Worm (Caenorhabditis elegans) whole organism, L4 larva: Measurements from ENCODE around the gene Y54G11A.2.

Experiments
- F26F4.8 ChIP-seq: fragments of 200-800 bp; sonication (Bioruptor generic); conservative IDR thresholded peaks from 2 replicates; pipeline ENCODE4 v1.3.6; 2022; ENCODE audit warnings: missing genetic modification characterization, missing compliant biosample characterization
- F37D6.2 ChIP-seq: sonication (generic microtip); optimal IDR thresholded peaks from 2 replicates; lab custom pipeline; 2016; ENCODE audit warnings: mild to moderate bottlenecking, missing genetic modification characterization, missing compliant biosample characterization
- R02D3.7 ChIP-seq: fragments of 150-350 bp; sonication (generic microtip); optimal IDR thresholded peaks from 3 replicates; lab custom pipeline; 2014; ENCODE audit warnings: missing biosample characterization, missing genetic modification characterization
- Y48G9A.11 ChIP-seq: fragments of 200-800 bp; sonication (Bioruptor generic); IDR thresholded peaks from 2 replicates; pipeline ENCODE4 v1.3.6; 2022; ENCODE audit warnings: missing genetic modification reagents, missing genetic modification characterization, missing compliant biosample characterization
- Y75B8A.6 ChIP-seq: fragments of 200-800 bp; sonication (Bioruptor generic); IDR thresholded peaks from 2 replicates; pipeline ENCODE4 v1.3.6; 2022; ENCODE audit warnings: missing genetic modification reagents, missing genetic modification characterization, missing compliant biosample characterization
- aha-1 ChIP-seq: fragments of 150-350 bp; peaks from one replicate; lab custom pipeline; 2014; ENCODE audit warnings: missing biosample characterization, missing genetic modification characterization
- ceh-28 ChIP-seq: fragments of 150-350 bp; optimal IDR thresholded peaks from 2 replicates; lab custom pipeline; 2014; ENCODE audit warnings: missing biosample characterization, missing genetic modification reagents, missing genetic modification characterization
- ceh-82 ChIP-seq: sonication (generic microtip); optimal IDR thresholded peaks from 2 replicates; lab custom pipeline; 2017; ENCODE audit warnings: missing biosample characterization, missing genetic modification characterization
- cey-2 ChIP-seq: sonication (generic microtip); optimal IDR thresholded peaks from 3 replicates; lab custom pipeline; 2017; ENCODE audit warnings: missing genetic modification characterization, mild to moderate bottlenecking, missing compliant biosample characterization, antibody characterized with exemption, borderline replicate concordance; ENCODE audit not compliant: insufficient read depth
- daf-16 ChIP-seq, 3 experiments: sonication (generic microtip); optimal IDR thresholded peaks; 2 replicates each; lab custom pipeline; 2016 to 2017; ENCODE audit warnings: missing genetic modification characterization in 3 of 3, missing genetic modification reagents in 3 of 3, mild to moderate bottlenecking in 2 of 3, missing compliant biosample characterization in 2 of 3, missing biosample characterization in 1 of 3, moderate library complexity in 1 of 3
- daf-8 ChIP-seq: fragments of 200-800 bp; sonication (Bioruptor generic); IDR thresholded peaks from 2 replicates; pipeline ENCODE4 v1.3.6; 2022; ENCODE audit warnings: missing genetic modification characterization, missing compliant biosample characterization
- dmd-6 ChIP-seq: fragments of 200-800 bp; sonication (Bioruptor generic); IDR thresholded peaks from 2 replicates; pipeline ENCODE4 v1.3.6; 2022; ENCODE audit warnings: missing genetic modification reagents, missing genetic modification characterization, missing compliant biosample characterization
- dpl-1 ChIP-seq: fragments of 150-350 bp; optimal IDR thresholded peaks from 2 replicates; lab custom pipeline; 2014; ENCODE audit warnings: missing biosample characterization, missing genetic modification reagents, missing genetic modification characterization
- duxl-1 ChIP-seq: sonication (generic microtip); optimal IDR thresholded peaks from 2 replicates; lab custom pipeline; 2016; ENCODE audit warnings: mild to moderate bottlenecking, missing genetic modification characterization, moderate library complexity, missing compliant biosample characterization; ENCODE audit not compliant: poor library complexity
- dve-1 ChIP-seq: sonication (generic microtip); optimal IDR thresholded peaks from 2 replicates; lab custom pipeline; 2017; ENCODE audit warnings: antibody characterized with exemption, mild to moderate bottlenecking, missing genetic modification characterization, missing compliant biosample characterization; ENCODE audit not compliant: insufficient read depth
- egl-43 ChIP-seq: fragments of 200-800 bp; sonication (Bioruptor generic); IDR thresholded peaks from 2 replicates; pipeline ENCODE4 v1.3.6; 2022; ENCODE audit warnings: missing genetic modification reagents, missing genetic modification characterization, missing compliant biosample characterization
- hlh-11 ChIP-seq: fragments of 200-800 bp; sonication (Bioruptor generic); optimal IDR thresholded peaks from 2 replicates; lab custom pipeline; 2018; ENCODE audit warnings: mild to moderate bottlenecking, missing genetic modification characterization, missing compliant biosample characterization
- hmg-1.1 ChIP-seq: fragments of 200-800 bp; sonication (Bioruptor generic); IDR thresholded peaks from 2 replicates; pipeline ENCODE4 v1.3.6; 2022; ENCODE audit warnings: missing genetic modification reagents, missing genetic modification characterization, missing compliant biosample characterization
- lim-7 ChIP-seq: fragments of 200-800 bp; sonication (Bioruptor generic); IDR thresholded peaks from 2 replicates; pipeline ENCODE4 v1.3.6; 2022; ENCODE audit warnings: missing genetic modification characterization, missing compliant biosample characterization
- lin-38 ChIP-seq: fragments of 200-800 bp; sonication (Bioruptor generic); IDR thresholded peaks from 2 replicates; pipeline ENCODE4 v1.3.6; 2022; ENCODE audit warnings: missing genetic modification reagents, missing genetic modification characterization, missing compliant biosample characterization
- lsy-2 ChIP-seq, 2 experiments: fragments of 150-350 bp in 1 of 2; sonication (generic microtip) in 1 of 2; optimal IDR thresholded peaks; 2 replicates each; lab custom pipeline; 2014 to 2017; ENCODE audit warnings: missing biosample characterization in 2 of 2, missing genetic modification characterization in 2 of 2
- madf-5 ChIP-seq, 2 experiments: fragments of 200-800 bp; sonication (Bioruptor generic); IDR thresholded peaks; 2 replicates each; pipeline ENCODE4 v1.3.6; 2022; ENCODE audit warnings: missing compliant biosample characterization in 2 of 2, missing genetic modification characterization in 2 of 2
- mdl-1 ChIP-seq, 2 experiments: fragments of 150-350 bp in 1 of 2; sonication (generic microtip) in 1 of 2; optimal IDR thresholded peaks; 2 replicates each; lab custom pipeline; 2014 to 2017; ENCODE audit warnings: missing biosample characterization in 2 of 2, missing genetic modification characterization in 2 of 2
- mep-1 ChIP-seq: fragments of 150-350 bp; sonication (generic microtip); optimal IDR thresholded peaks from 3 replicates; lab custom pipeline; 2014; ENCODE audit warnings: missing biosample characterization, missing genetic modification characterization
- mes-2 ChIP-seq: sonication (generic microtip); optimal IDR thresholded peaks from 2 replicates; lab custom pipeline; 2016; ENCODE audit warnings: missing genotype, mild to moderate bottlenecking, missing genetic modification characterization, missing compliant biosample characterization; ENCODE audit not compliant: poor library complexity, severe bottlenecking
- mxl-3 ChIP-seq: fragments of 200-800 bp; sonication (Bioruptor generic); optimal IDR thresholded peaks from 2 replicates; lab custom pipeline; 2018; ENCODE audit warnings: mild to moderate bottlenecking, missing genetic modification characterization, missing compliant biosample characterization
- nhr-102 ChIP-seq: sonication (generic microtip); optimal IDR thresholded peaks from 2 replicates; lab custom pipeline; 2016; ENCODE audit warnings: mild to moderate bottlenecking, missing genetic modification characterization, moderate library complexity, missing compliant biosample characterization
- nhr-11 ChIP-seq: fragments of 150-350 bp; optimal IDR thresholded peaks from 2 replicates; lab custom pipeline; 2014; ENCODE audit warnings: missing biosample characterization, missing genetic modification characterization
- nhr-25 ChIP-seq: sonication (generic microtip); optimal IDR thresholded peaks from 2 replicates; lab custom pipeline; 2017; ENCODE audit warnings: missing genetic modification characterization, mild to moderate bottlenecking, missing compliant biosample characterization, antibody characterized with exemption, moderate library complexity, borderline replicate concordance; ENCODE audit not compliant: insufficient read depth
- nhr-28 ChIP-seq: fragments of 150-350 bp; optimal IDR thresholded peaks from 2 replicates; lab custom pipeline; 2014; ENCODE audit warnings: missing biosample characterization, missing genetic modification characterization
- nhr-48 ChIP-seq: sonication (generic microtip); optimal IDR thresholded peaks from 2 replicates; lab custom pipeline; 2016; ENCODE audit warnings: mild to moderate bottlenecking, missing genetic modification characterization, missing compliant biosample characterization
- nhr-6 ChIP-seq: fragments of 150-350 bp; optimal IDR thresholded peaks from 2 replicates; lab custom pipeline; 2014; ENCODE audit warnings: missing biosample characterization, missing genetic modification characterization
- nhr-76 ChIP-seq: fragments of 150-350 bp; optimal IDR thresholded peaks from 2 replicates; lab custom pipeline; 2014; ENCODE audit warnings: missing biosample characterization, missing genetic modification characterization
- nhr-77 ChIP-seq: fragments of 150-350 bp; optimal IDR thresholded peaks from 2 replicates; lab custom pipeline; 2014; ENCODE audit warnings: missing biosample characterization, missing genetic modification characterization
- php-3 ChIP-seq: fragments of 200-800 bp; sonication (Bioruptor generic); IDR thresholded peaks from 2 replicates; pipeline ENCODE4 v1.3.6; 2022; ENCODE audit warnings: missing genetic modification reagents, missing genetic modification characterization, missing compliant biosample characterization
- rbr-2 ChIP-seq: sonication (generic microtip); optimal IDR thresholded peaks from 2 replicates; lab custom pipeline; 2016; ENCODE audit warnings: missing genotype, missing genetic modification characterization, missing compliant biosample characterization
- set-16 ChIP-seq: fragments of 200-800 bp; sonication (Bioruptor generic); IDR thresholded peaks from 2 replicates; pipeline ENCODE4 v1.3.6; 2022; ENCODE audit warnings: missing genetic modification reagents, missing genetic modification characterization, missing compliant biosample characterization
- snpc-1.2 ChIP-seq: fragments of 200-800 bp; sonication (Bioruptor generic); IDR thresholded peaks from 2 replicates; pipeline ENCODE4 v1.3.6; 2022; ENCODE audit warnings: missing genetic modification reagents, missing genetic modification characterization, missing compliant biosample characterization
- snpc-4 ChIP-seq: fragments of 150-350 bp; optimal IDR thresholded peaks from 2 replicates; lab custom pipeline; 2014; ENCODE audit warnings: missing biosample characterization, missing genetic modification characterization
- tra-1 ChIP-seq: fragments of 200-800 bp; sonication (Bioruptor generic); IDR thresholded peaks from 2 replicates; pipeline ENCODE4 v1.3.6; 2022; ENCODE audit warnings: missing genetic modification reagents, missing genetic modification characterization, missing compliant biosample characterization
- unc-130 ChIP-seq: sonication (generic microtip); optimal IDR thresholded peaks from 2 replicates; lab custom pipeline; 2016; ENCODE audit warnings: missing genetic modification reagents, missing genetic modification characterization, missing compliant biosample characterization
- unc-62 ChIP-seq, 3 experiments: fragments of 150-350 bp in 1 of 3; sonication (generic microtip); optimal IDR thresholded peaks in 2 of 3; peaks in 1 of 3; 1 replicate in 1 of 3; 2 replicates in 2 of 3; lab custom pipeline; 2014 to 2017; ENCODE audit warnings: missing biosample characterization in 3 of 3, missing genetic modification characterization in 3 of 3, missing genetic modification reagents in 3 of 3, missing genotype in 1 of 3
- vab-7 ChIP-seq: fragments of 200-800 bp; sonication (Bioruptor generic); IDR thresholded peaks from 2 replicates; pipeline ENCODE4 v1.3.6; 2022; ENCODE audit warnings: missing genetic modification reagents, missing genetic modification characterization, missing compliant biosample characterization
- zfp-2 ChIP-seq: sonication (generic microtip); optimal IDR thresholded peaks from 2 replicates; lab custom pipeline; 2016; ENCODE audit warnings: mild to moderate bottlenecking, missing genetic modification characterization, missing compliant biosample characterization

Y54G11A.2 gene

ce11 chrII:14242259-14242658 lies 9.9 kb upstream of the Y54G11A.2 start:
- TF ChIP-seq lsy-2 (tag; optimal IDR thresholded peaks at IDR 0.05; lab: Kevin White, UChicago) = peak in 1 of 2 experiments; percentile 2
- TF ChIP-seq nhr-25 (tag; lab: Kevin White, UChicago) = no peak
- TF ChIP-seq R02D3.7 (tag; lab: Kevin White, UChicago) = no peak
- TF ChIP-seq Y75B8A.6 (GFP tag; lab: Robert Waterston, UW) = no peak
- no peak for TF ChIP-seq duxl-1
- TF ChIP-seq unc-62 (GFP tag; optimal IDR thresholded peaks at IDR 0.05 in 1 of 2; lab: Kevin White, UChicago) = peak in 1 of 2 experiments; percentile 92
- TF ChIP-seq unc-62 (tag; optimal IDR thresholded peaks at IDR 0.05; lab: Kevin White, UChicago) = no peak
- TF ChIP-seq snpc-4 (tag; lab: Kevin White, UChicago) = no peak
- no peak for TF ChIP-seq php-3 (GFP tag; lab: Robert Waterston, UW)
- no peak for TF ChIP-seq madf-5 (GFP tag; IDR thresholded peaks at IDR 0.05; lab: Robert Waterston, UW)
- TF ChIP-seq nhr-77 = no peak
- no peak for TF ChIP-seq lim-7 (GFP tag; lab: Robert Waterston, UW)
- no peak for TF ChIP-seq set-16 (GFP tag; lab: Robert Waterston, UW)
- no peak for TF ChIP-seq ceh-28
- TF ChIP-seq daf-8 (GFP tag; lab: Robert Waterston, UW) = no peak
- TF ChIP-seq dmd-6 (GFP tag; lab: Robert Waterston, UW) = no peak
- no peak for TF ChIP-seq F26F4.8 (GFP tag; lab: Robert Waterston, UW)

- TF ChIP-seq ceh-82 (tag; lab: Kevin White, UChicago) (no peak), aha-1 (tag; lab: Kevin White, UChicago) (peak; percentile 24), nhr-76 (tag; lab: Kevin White, UChicago) (no peak)
Measured at ce11 chrII:14243503-14243902, 8.7 kb upstream of the Y54G11A.2 start, which contains the start of gene jmjd-2. Gene jmjd-2 (minus strand): TSS chrII:14243603.

- no peak for TF ChIP-seq daf-16 (GFP tag; optimal IDR thresholded peaks at IDR 0.05; lab: Kevin White, UChicago)
- TF ChIP-seq daf-16 (tag; optimal IDR thresholded peaks at IDR 0.05; lab: Kevin White, UChicago) = peak; percentile 17
- TF ChIP-seq mdl-1 (tag; optimal IDR thresholded peaks at IDR 0.05; lab: Kevin White, UChicago) = peak in 1 of 2 experiments; percentile 77
- TF ChIP-seq mep-1 (tag; lab: Kevin White, UChicago) = peak; percentile 60
- peak; percentile 70 for TF ChIP-seq hlh-11 (tag; lab: Kevin White, UChicago)
- no peak for TF ChIP-seq cey-2 (tag; lab: Kevin White, UChicago)
- TF ChIP-seq aha-1 (tag; lab: Kevin White, UChicago) = peak; percentile 100
- no peak for TF ChIP-seq set-16 (GFP tag; lab: Robert Waterston, UW)
- TF ChIP-seq ceh-82 (tag; lab: Kevin White, UChicago) = no peak
- TF ChIP-seq nhr-11 (tag; lab: Kevin White, UChicago) = peak; percentile 36
- TF ChIP-seq nhr-102 (tag; lab: Kevin White, UChicago) = no peak
- TF ChIP-seq nhr-28 (tag; lab: Kevin White, UChicago) = peak; percentile 65
- no peak for TF ChIP-seq zfp-2 (tag; lab: Kevin White, UChicago)
- peak; percentile 11 for TF ChIP-seq nhr-48 (tag; lab: Kevin White, UChicago)
- peak; percentile 53 for TF ChIP-seq nhr-6
- 0 out of 2 replicates have a peak, but pooled peaks have one; percentile 41 for TF ChIP-seq Y48G9A.11 (GFP tag; lab: Robert Waterston, UW)
- 0 out of 2 replicates have a peak, but pooled peaks have one; percentile 15 for TF ChIP-seq tra-1
- TF ChIP-seq F37D6.2 (tag; lab: Kevin White, UChicago) = peak; percentile 13
- peak; percentile 50 for TF ChIP-seq rbr-2 (tag; lab: Kevin White, UChicago)
- TF ChIP-seq vab-7 (GFP tag; lab: Robert Waterston, UW) = peak; percentile 24; the same call in 1 of the 2 replicates
- peak; percentile 69; the same call in 1 of the 2 replicates for TF ChIP-seq snpc-1.2 (GFP tag; lab: Robert Waterston, UW)
- peak; percentile 49 for TF ChIP-seq dve-1 (tag; lab: Kevin White, UChicago)
- TF ChIP-seq nhr-77 = peak; percentile 74
- TF ChIP-seq mes-2 = peak; percentile 60
- TF ChIP-seq lin-38 (GFP tag; lab: Robert Waterston, UW) = peak; percentile 57
- TF ChIP-seq mxl-3 = peak; percentile 72
- peak; percentile 97 for TF ChIP-seq hmg-1.1 (GFP tag; lab: Robert Waterston, UW)
- 0 out of 2 replicates have a peak, but pooled peaks have one; percentile 27 for TF ChIP-seq egl-43 (GFP tag; lab: Robert Waterston, UW)
- peak; percentile 67 for TF ChIP-seq unc-130 (GFP tag; lab: Kevin White, UChicago)
- TF ChIP-seq dpl-1 (GFP tag; lab: Kevin White, UChicago) = peak; percentile 60
Measured at ce11 chrII:14244457-14245254, 7.5 kb upstream of the Y54G11A.2 start.
